Fruit fly (Drosophila melanogaster) whole organism, embryonic: ENCODE data around the gene 5-HT2B.

Experiments used
- C15 ChIP-seq: fragments of 200-800 bp; sonication (Bioruptor generic); IDR thresholded peaks from 3 replicates; pipeline ENCODE4 v1.3.6; 2022; ENCODE audit warnings: missing biosample characterization, missing genetic modification characterization
- CG10209 ChIP-seq: fragments of 200-800 bp; sonication (Bioruptor generic); optimal IDR thresholded peaks from 3 replicates; lab custom pipeline; 2017; ENCODE audit warnings: missing biosample characterization, mild to moderate bottlenecking, missing genetic modification characterization, missing genetic modification reagents
- CG10267 ChIP-seq: fragments of 200-800 bp; sonication (Bioruptor generic); optimal IDR thresholded peaks from 2 replicates; lab custom pipeline; 2018; ENCODE audit warnings: missing biosample characterization, mild to moderate bottlenecking, missing genetic modification characterization, moderate library complexity
- CG12236 ChIP-seq: fragments of 200-800 bp; sonication (Bioruptor generic); optimal IDR thresholded peaks from 2 replicates; lab custom pipeline; 2016; ENCODE audit warnings: missing biosample characterization, missing genetic modification characterization
- CG12299 ChIP-seq: fragments of 200-800 bp; sonication (Bioruptor generic); optimal IDR thresholded peaks from 2 replicates; lab custom pipeline; 2018; ENCODE audit warnings: missing biosample characterization, mild to moderate bottlenecking, missing genetic modification characterization
- CG13775 ChIP-seq: fragments of 200-800 bp; sonication (Bioruptor generic); optimal IDR thresholded peaks from 3 replicates; lab custom pipeline; 2017; ENCODE audit warnings: missing biosample characterization, mild to moderate bottlenecking, missing genetic modification characterization
- CG14014 ChIP-seq: fragments of 200-800 bp; sonication (Bioruptor generic); IDR thresholded peaks from 2 replicates; pipeline ENCODE4 v1.3.6; 2022; ENCODE audit warnings: missing biosample characterization, missing genetic modification characterization
- CG14860 ChIP-seq: fragments of 200-800 bp; sonication (Bioruptor generic); IDR thresholded peaks from 3 replicates; pipeline ENCODE4 v1.3.6; 2022; ENCODE audit warnings: missing biosample characterization, missing genetic modification characterization; ENCODE audit not compliant: partially characterized antibody
- CG15479 ChIP-seq: fragments of 200-800 bp; sonication (Bioruptor generic); optimal IDR thresholded peaks from 3 replicates; lab custom pipeline; 2019; ENCODE audit warnings: missing biosample characterization, mild to moderate bottlenecking, missing genetic modification characterization, moderate library complexity
- CG16863 ChIP-seq: fragments of 200-800 bp; sonication (Bioruptor generic); optimal IDR thresholded peaks from 3 replicates; lab custom pipeline; 2016; ENCODE audit warnings: missing biosample characterization, missing genetic modification characterization
- CG17361 ChIP-seq: fragments of 200-800 bp; sonication (Bioruptor generic); IDR thresholded peaks from 3 replicates; pipeline ENCODE4 v1.3.6; 2022; ENCODE audit warnings: missing biosample characterization, missing genetic modification characterization
- CG17568 ChIP-seq: fragments of 200-800 bp; sonication (Bioruptor generic); optimal IDR thresholded peaks from 2 replicates; lab custom pipeline; 2018; ENCODE audit warnings: missing biosample characterization, mild to moderate bottlenecking, missing genetic modification characterization, moderate library complexity
- CG17612 ChIP-seq: fragments of 200-800 bp; sonication (Bioruptor generic); IDR thresholded peaks from 2 replicates; pipeline ENCODE4 v1.3.6; 2022; ENCODE audit warnings: missing biosample characterization, missing genetic modification characterization
- CG18262 ChIP-seq: fragments of 200-800 bp; optimal IDR thresholded peaks from 3 replicates; lab custom pipeline; 2019; ENCODE audit warnings: missing biosample characterization, mild to moderate bottlenecking, missing genetic modification characterization, moderate library complexity
- CG18476 ChIP-seq: fragments of 200-800 bp; sonication (Bioruptor generic); optimal IDR thresholded peaks from 2 replicates; lab custom pipeline; 2016; ENCODE audit warnings: missing biosample characterization, mild to moderate bottlenecking, missing genetic modification characterization
- CG2875 ChIP-seq: fragments of 200-800 bp; sonication (Bioruptor generic); optimal IDR thresholded peaks from 2 replicates; lab custom pipeline; 2017; ENCODE audit warnings: missing biosample characterization, mild to moderate bottlenecking, missing genetic modification characterization, missing genetic modification reagents
- CG3065 ChIP-seq: fragments of 200-800 bp; sonication (Bioruptor generic); optimal IDR thresholded peaks from 2 replicates; lab custom pipeline; 2016; ENCODE audit warnings: missing biosample characterization, missing genetic modification characterization
- CG31388 ChIP-seq: fragments of 200-800 bp; sonication (Bioruptor generic); optimal IDR thresholded peaks from 2 replicates; lab custom pipeline; 2016; ENCODE audit warnings: missing biosample characterization, missing genetic modification characterization
- CG33213 ChIP-seq: fragments of 200-800 bp; sonication (Bioruptor generic); optimal IDR thresholded peaks from 3 replicates; lab custom pipeline; 2016; ENCODE audit warnings: missing biosample characterization, missing genetic modification characterization
- CG33557 ChIP-seq: fragments of 200-800 bp; sonication (Bioruptor generic); optimal IDR thresholded peaks from 2 replicates; lab custom pipeline; 2019; ENCODE audit warnings: missing biosample characterization, mild to moderate bottlenecking, missing genetic modification characterization, moderate library complexity
- CG6175 ChIP-seq: fragments of 200-800 bp; sonication (Bioruptor generic); IDR thresholded peaks from 3 replicates; pipeline ENCODE4 v1.3.6; 2022; ENCODE audit warnings: missing biosample characterization, missing genetic modification characterization
- CG6254 ChIP-seq: fragments of 200-800 bp; sonication (Bioruptor generic); optimal IDR thresholded peaks from 3 replicates; lab custom pipeline; 2017; ENCODE audit warnings: mild to moderate bottlenecking, missing biosample characterization, missing genetic modification reagents, missing genetic modification characterization
- CG6689 ChIP-seq: fragments of 200-800 bp; sonication (Bioruptor generic); IDR thresholded peaks from 2 replicates; pipeline ENCODE4 v1.3.6; 2022; ENCODE audit warnings: missing biosample characterization, missing genetic modification characterization
- CG6765 ChIP-seq: fragments of 200-800 bp; sonication (Bioruptor generic); optimal IDR thresholded peaks from 3 replicates; lab custom pipeline; 2017; ENCODE audit warnings: missing biosample characterization, mild to moderate bottlenecking, missing genetic modification characterization
- CG9437 ChIP-seq: fragments of 200-800 bp; sonication (Bioruptor generic); optimal IDR thresholded peaks from 2 replicates; lab custom pipeline; 2018; ENCODE audit warnings: missing biosample characterization, mild to moderate bottlenecking, missing genetic modification characterization
- CG9876 ChIP-seq: fragments of 200-800 bp; sonication (Bioruptor generic); optimal IDR thresholded peaks from 2 replicates; lab custom pipeline; 2016; ENCODE audit warnings: missing biosample characterization, missing genetic modification characterization
- HLH4C ChIP-seq: fragments of 200-800 bp; sonication (Bioruptor generic); IDR thresholded peaks from 3 replicates; pipeline ENCODE4 v1.3.6; 2022; ENCODE audit warnings: missing biosample characterization, missing genetic modification characterization; ENCODE audit not compliant: partially characterized antibody
- Hr3 ChIP-seq: fragments of 200-800 bp; sonication (Bioruptor generic); optimal IDR thresholded peaks from 3 replicates; lab custom pipeline; 2016; ENCODE audit warnings: missing biosample characterization, missing genetic modification characterization
- Lpt ChIP-seq: fragments of >200 bp; optimal IDR thresholded peaks from 2 replicates; lab custom pipeline; 2018; ENCODE audit warnings: missing biosample characterization, missing genetic modification characterization
- Pdp1 ChIP-seq, 2 experiments: fragments of 200-800 bp; sonication (Bioruptor generic); optimal IDR thresholded peaks; 3 replicates each; lab custom pipeline; 2016; ENCODE audit warnings: missing biosample characterization in 2 of 2, missing genetic modification characterization in 2 of 2, mild to moderate bottlenecking in 1 of 2, moderate library complexity in 1 of 2
- TFAM ChIP-seq: fragments of 200-800 bp; sonication (Bioruptor generic); optimal IDR thresholded peaks from 2 replicates; lab custom pipeline; 2017; ENCODE audit warnings: missing biosample characterization, missing genetic modification characterization, inconsistent platforms
- cato ChIP-seq: fragments of 200-800 bp; sonication (Bioruptor generic); optimal IDR thresholded peaks from 2 replicates; lab custom pipeline; 2016; ENCODE audit warnings: missing biosample characterization, missing genetic modification characterization, borderline replicate concordance
- danr ChIP-seq: fragments of 200-800 bp; sonication (Bioruptor generic); IDR thresholded peaks from 2 replicates; pipeline ENCODE4 v1.3.6; 2022; ENCODE audit warnings: missing biosample characterization, missing genetic modification characterization
- dimm ChIP-seq: fragments of 200-800 bp; sonication (Bioruptor generic); IDR thresholded peaks from 2 replicates; pipeline ENCODE4 v1.3.6; 2022; ENCODE audit warnings: missing biosample characterization, missing genetic modification characterization
- dysf ChIP-seq: fragments of 200-800 bp; sonication (Bioruptor generic); IDR thresholded peaks from 3 replicates; pipeline ENCODE4 v1.3.6; 2022; ENCODE audit warnings: missing biosample characterization, missing genetic modification characterization
- emc ChIP-seq: fragments of 200-800 bp; sonication (Bioruptor generic); optimal IDR thresholded peaks from 2 replicates; lab custom pipeline; 2016; ENCODE audit warnings: missing biosample characterization, missing genetic modification characterization
- exex ChIP-seq: fragments of 200-800 bp; sonication (Bioruptor generic); optimal IDR thresholded peaks from 4 replicates; lab custom pipeline; 2018; ENCODE audit warnings: missing biosample characterization, mild to moderate bottlenecking, missing genetic modification characterization, moderate library complexity
- fd102C ChIP-seq: fragments of 200-800 bp; sonication (Bioruptor generic); optimal IDR thresholded peaks from 2 replicates; lab custom pipeline; 2018; ENCODE audit warnings: missing biosample characterization, mild to moderate bottlenecking, missing genetic modification characterization, moderate library complexity
- gcm ChIP-seq: fragments of 200-800 bp; sonication (Bioruptor generic); optimal IDR thresholded peaks from 2 replicates; lab custom pipeline; 2019; ENCODE audit warnings: missing biosample characterization, mild to moderate bottlenecking, missing genetic modification characterization, moderate library complexity
- gcm2 ChIP-seq: fragments of 200-800 bp; sonication (Bioruptor generic); optimal IDR thresholded peaks from 2 replicates; lab custom pipeline; 2016; ENCODE audit warnings: missing biosample characterization, missing genetic modification characterization
- jumu ChIP-seq: fragments of 200-800 bp; sonication (Bioruptor generic); optimal IDR thresholded peaks from 3 replicates; lab custom pipeline; 2016; ENCODE audit warnings: missing biosample characterization, missing genetic modification characterization
- mld ChIP-seq: fragments of 200-800 bp; sonication (Bioruptor generic); IDR thresholded peaks from 3 replicates; pipeline ENCODE4 v1.3.6; 2022; ENCODE audit warnings: missing biosample characterization, missing genetic modification characterization; ENCODE audit not compliant: partially characterized antibody
- odd ChIP-seq: fragments of 200-800 bp; sonication (Bioruptor generic); optimal IDR thresholded peaks from 2 replicates; lab custom pipeline; 2017; ENCODE audit warnings: missing biosample characterization, mild to moderate bottlenecking, missing genetic modification characterization
- otp ChIP-seq: fragments of 200-800 bp; sonication (Bioruptor generic); IDR thresholded peaks from 3 replicates; pipeline ENCODE4, ENCODE4 v1.3.6; 2022; ENCODE audit warnings: missing biosample characterization, missing genetic modification characterization
- ranshi ChIP-seq: fragments of 200-800 bp; sonication (Bioruptor generic); IDR thresholded peaks from 2 replicates; pipeline ENCODE4 v1.3.6; 2022; ENCODE audit warnings: missing biosample characterization, missing genetic modification characterization
- ro ChIP-seq: fragments of 200-800 bp; sonication (Bioruptor generic); IDR thresholded peaks from 2 replicates; pipeline ENCODE4 v1.3.6; 2022; ENCODE audit warnings: missing biosample characterization, missing genetic modification characterization
- sisA ChIP-seq: fragments of 200-800 bp; sonication (Bioruptor generic); IDR thresholded peaks from 2 replicates; pipeline ENCODE4 v1.3.6; 2022; ENCODE audit warnings: missing biosample characterization, missing genetic modification characterization
- ssp ChIP-seq: fragments of 200-800 bp; sonication (Bioruptor generic); IDR thresholded peaks from 2 replicates; pipeline ENCODE4 v1.3.6; 2022; ENCODE audit warnings: missing biosample characterization, missing genetic modification characterization
- toy ChIP-seq: fragments of 200-800 bp; sonication (Bioruptor generic); IDR thresholded peaks from 2 replicates; pipeline ENCODE4 v1.3.6; 2022; ENCODE audit warnings: missing biosample characterization, missing genetic modification characterization
- z ChIP-seq: fragments of 200-800 bp; sonication (Bioruptor generic); IDR thresholded peaks from 3 replicates; pipeline ENCODE4 v1.3.6; 2022; ENCODE audit warnings: missing biosample characterization, missing genetic modification characterization

The 5-HT2B gene

DNA sequence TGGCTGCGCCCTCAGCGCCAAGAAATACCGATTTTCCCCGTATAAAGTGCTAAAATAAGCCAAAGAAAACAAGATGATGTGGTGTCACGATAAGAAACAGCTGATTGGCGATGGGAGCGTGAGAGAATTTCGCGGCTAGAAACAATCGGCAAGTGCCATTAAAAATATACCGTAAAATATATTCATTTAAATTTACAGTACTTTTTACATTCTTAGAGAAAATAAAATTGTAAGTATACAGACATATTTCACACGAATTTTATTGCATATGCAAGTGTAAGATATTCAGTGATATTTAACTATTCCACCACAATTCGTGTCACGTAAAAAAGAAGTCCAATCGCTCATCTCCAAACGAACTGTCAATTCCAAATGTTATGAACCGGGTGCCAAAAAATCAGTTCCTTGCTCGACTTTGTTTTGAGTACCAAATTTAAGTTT is 98.6 kb downstream of the 5-HT2B start, which contains the start of the genes Unc50, CG11755 and CG8043 (continued):
- TF ChIP-seq jumu (peak; percentile 70), cato (peak; percentile 44), gcm2 (GFP tag; lab: Kevin White, UChicago) (no peak), emc (peak; percentile 20), ro (no peak), CG3065 (peak; percentile 48), z (GFP tag; lab: Robert Waterston, UW) (no peak), ranshi (GFP tag; lab: Robert Waterston, UW) (peak; percentile 62; the same call in 1 of the 2 replicates), CG33557 (GFP tag; lab: Kevin White, UChicago) (peak; percentile 79), Hr3 (GFP tag; lab: Kevin White, UChicago) (peak; percentile 78), ssp (GFP tag; lab: Robert Waterston, UW) (peak; percentile 70), C15 (GFP tag; lab: Robert Waterston, UW) (peak; percentile 16; the same call in 1 of the 3 replicates), CG6765 (GFP tag; lab: Kevin White, UChicago) (peak; percentile 11), CG6175 (no peak), CG16863 (GFP tag; lab: Kevin White, UChicago) (peak; percentile 44), CG15479 (GFP tag; lab: Kevin White, UChicago) (no peak), toy (no peak), CG9876 (GFP tag; lab: Kevin White, UChicago) (peak; percentile 50), exex (tag; lab: Kevin White, UChicago) (no peak), CG18476 (GFP tag; lab: Kevin White, UChicago) (peak; percentile 54), sisA (GFP tag; lab: Robert Waterston, UW) (peak; percentile 73), CG12299 (tag; lab: Kevin White, UChicago) (peak; percentile 28), odd (peak; percentile 47), CG31388 (peak; percentile 30), Pdp1 (GFP tag; optimal IDR thresholded peaks at IDR 0.05; lab: Kevin White, UChicago) (peak; percentile 78 to 86), CG9437 (GFP tag; lab: Kevin White, UChicago) (peak; percentile 72), fd102C (GFP tag; lab: Kevin White, UChicago) (peak; percentile 15), CG13775 (peak; percentile 86), mld (GFP tag; lab: Robert Waterston, UW) (peak; percentile 86; the same call in 2 of the 3 replicates), HLH4C (peak; percentile 94), CG14014 (GFP tag; lab: Robert Waterston, UW) (peak; percentile 77), Lpt (GFP tag; lab: Kevin White, UChicago) (no peak), CG17361 (GFP tag; lab: Robert Waterston, UW) (peak; percentile 88), CG33213 (GFP tag; lab: Kevin White, UChicago) (peak; percentile 59), CG6254 (GFP tag; lab: Kevin White, UChicago) (peak; percentile 41), otp (GFP tag; lab: Robert Waterston, UW) (no peak), CG17568 (GFP tag; lab: Kevin White, UChicago) (peak; percentile 31), CG6689 (GFP tag; lab: Robert Waterston, UW) (peak; percentile 74), CG17612 (GFP tag; lab: Robert Waterston, UW) (no peak), CG2875 (GFP tag; lab: Kevin White, UChicago) (peak; percentile 51), CG12236 (GFP tag; lab: Kevin White, UChicago) (peak; percentile 22), dysf (GFP tag; lab: Robert Waterston, UW) (peak; percentile 86), CG18262 (tag; lab: Kevin White, UChicago) (peak; percentile 80), dimm (no peak), danr (GFP tag; lab: Robert Waterston, UW) (peak; percentile 53; the same call in 1 of the 2 replicates), CG14860 (GFP tag; lab: Robert Waterston, UW) (peak; percentile 97), CG10267 (peak; percentile 77), CG10209 (GFP tag; lab: Kevin White, UChicago) (peak; percentile 70), TFAM (no peak), gcm (GFP tag; lab: Kevin White, UChicago) (peak; percentile 73)
